Worm (Caenorhabditis elegans) whole organism, L3 larva: ENCODE results near the gene srx-32.

ENCODE experiments used
- aly-2 ChIP-seq: fragments of 150-350 bp; optimal IDR thresholded peaks from 2 replicates; lab custom pipeline; 2014; ENCODE audit warnings: missing biosample characterization, missing genetic modification characterization
- ceh-82 ChIP-seq: fragments of 150-350 bp; optimal IDR thresholded peaks from 2 replicates; lab custom pipeline; 2014; ENCODE audit warnings: missing biosample characterization, missing genetic modification characterization
- elt-2 ChIP-seq: sonication (generic microtip); optimal IDR thresholded peaks from 2 replicates; lab custom pipeline; 2016; ENCODE audit warnings: missing genetic modification reagents, mild to moderate bottlenecking, missing genetic modification characterization, missing compliant biosample characterization
- fkh-2 ChIP-seq: fragments of 150-350 bp; optimal IDR thresholded peaks from 2 replicates; lab custom pipeline; 2014; ENCODE audit warnings: missing biosample characterization, missing genetic modification reagents, missing genetic modification characterization
- fos-1 ChIP-seq: fragments of 150-350 bp; optimal IDR thresholded peaks from 2 replicates; lab custom pipeline; 2014; ENCODE audit warnings: missing biosample characterization, missing genetic modification characterization
- lin-15B ChIP-seq: fragments of 150-350 bp; optimal IDR thresholded peaks from 2 replicates; lab custom pipeline; 2014; ENCODE audit warnings: missing biosample characterization, missing genetic modification characterization
- nfya-1 ChIP-seq: sonication (generic microtip); optimal IDR thresholded peaks from 2 replicates; lab custom pipeline; 2017; ENCODE audit warnings: missing genetic modification characterization, mild to moderate bottlenecking, missing compliant biosample characterization, antibody characterized with exemption, moderate library complexity; ENCODE audit not compliant: insufficient read depth
- nhr-237 ChIP-seq: fragments of 150-350 bp; optimal IDR thresholded peaks from 2 replicates; lab custom pipeline; 2014; ENCODE audit warnings: missing biosample characterization, missing genetic modification characterization
- snpc-4 ChIP-seq: fragments of 150-350 bp; optimal IDR thresholded peaks from 2 replicates; lab custom pipeline; 2014; ENCODE audit warnings: missing biosample characterization, missing genetic modification characterization
- zag-1 ChIP-seq: fragments of 150-350 bp; optimal IDR thresholded peaks from 2 replicates; lab custom pipeline; 2014; ENCODE audit warnings: missing biosample characterization, missing genetic modification characterization
- ztf-4 ChIP-seq: fragments of 150-350 bp; optimal IDR thresholded peaks from 2 replicates; lab custom pipeline; 2014; ENCODE audit warnings: missing biosample characterization, missing genetic modification characterization

- no peak for TF ChIP-seq nfya-1 (tag; lab: Kevin White, UChicago)
- no peak for TF ChIP-seq ztf-4 (tag; lab: Kevin White, UChicago)
- TF ChIP-seq fos-1, result no peak
- TF ChIP-seq snpc-4 (tag; lab: Kevin White, UChicago), result no peak
- TF ChIP-seq aly-2, result no peak
- no peak for TF ChIP-seq lin-15B (tag; lab: Kevin White, UChicago)
- no peak for TF ChIP-seq ceh-82 (tag; lab: Kevin White, UChicago)
- TF ChIP-seq fkh-2 (tag; lab: Kevin White, UChicago), result no peak
- no peak for TF ChIP-seq nhr-237
- no peak for TF ChIP-seq zag-1
- no peak for TF ChIP-seq elt-2
Observed at ce11 chrV:817182-817581, 3.3 kb downstream of the srx-32 start, which contains the start of gene R13D11.1.
